Worm (Caenorhabditis elegans) whole organism, young adult: ENCODE data around the gene Y60A3A.8.

Source experiments
- F33H1.4 ChIP-seq: fragments of 200-800 bp; sonication (Bioruptor generic); IDR thresholded peaks from 2 replicates; pipeline ENCODE4 v1.3.6; 2022; ENCODE audit warnings: missing genetic modification reagents, missing genetic modification characterization, missing compliant biosample characterization
- F52B5.7 ChIP-seq: sonication (generic microtip); optimal IDR thresholded peaks from 2 replicates; lab custom pipeline; 2016; ENCODE audit warnings: mild to moderate bottlenecking, missing genetic modification characterization, missing compliant biosample characterization
- ceh-91 ChIP-seq: fragments of 200-800 bp; sonication (Bioruptor generic); IDR thresholded peaks from 2 replicates; pipeline ENCODE4 v1.3.6; 2022; ENCODE audit warnings: missing genetic modification reagents, missing genetic modification characterization, missing compliant biosample characterization
- lsl-1 ChIP-seq: fragments of 200-800 bp; sonication (Bioruptor generic); optimal IDR thresholded peaks from 2 replicates; lab custom pipeline; 2018; ENCODE audit warnings: mild to moderate bottlenecking, missing genetic modification characterization, moderate library complexity, missing compliant biosample characterization
- snpc-3.4 ChIP-seq: sonication (generic microtip); optimal IDR thresholded peaks from 2 replicates; lab custom pipeline; 2017; ENCODE audit warnings: missing genetic modification characterization, mild to moderate bottlenecking, missing compliant biosample characterization, antibody characterized with exemption, moderate library complexity, missing genotype, missing genetic modification reagents
- snpc-4 ChIP-seq, 5 experiments: fragments of 150-350 bp in 1 of 5; sonication (generic microtip) in 4 of 5; optimal IDR thresholded peaks; 2 replicates each; lab custom pipeline; 2014 to 2018; ENCODE audit warnings: missing genetic modification characterization in 5 of 5, missing biosample characterization in 3 of 5, antibody characterized with exemption in 2 of 5, mild to moderate bottlenecking in 2 of 5, missing compliant biosample characterization in 2 of 5, missing genotype in 2 of 5, moderate library complexity in 2 of 5, missing genetic modification reagents in 1 of 5

DNA sequence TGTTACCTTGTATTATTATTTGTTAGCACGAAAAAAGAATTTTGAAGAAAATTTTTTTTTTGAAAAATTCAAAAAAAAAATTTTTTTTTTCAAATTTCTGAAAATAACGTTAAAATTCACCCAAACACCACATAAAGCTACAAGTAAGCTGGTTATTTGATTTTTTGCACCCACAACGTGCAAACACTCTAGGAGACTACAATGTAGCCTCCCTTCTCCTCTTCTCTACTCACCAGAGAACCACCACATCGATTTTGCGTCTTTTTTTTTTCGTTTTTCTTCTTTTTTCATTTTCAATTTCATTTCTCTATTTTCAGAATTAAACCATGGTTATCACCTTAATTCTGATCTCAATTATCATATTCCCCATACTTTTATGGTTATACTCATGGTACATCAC is 5.4 kb downstream of the Y60A3A.8 start, which contains the start of gene abhd-3.1:
- TF ChIP-seq F52B5.7: no peak
- TF ChIP-seq snpc-3.4: no peak
- no peak for TF ChIP-seq F33H1.4 (GFP tag; lab: Robert Waterston, UW)
- TF ChIP-seq lsl-1 (GFP tag; lab: Kevin White, UChicago): no peak
- no peak for TF ChIP-seq snpc-4 (GFP tag; optimal IDR thresholded peaks at IDR 0.05; lab: Kevin White, UChicago)
- no peak for TF ChIP-seq snpc-4 (tag; optimal IDR thresholded peaks at IDR 0.05; lab: Kevin White, UChicago)
- no peak for TF ChIP-seq ceh-91 (GFP tag; lab: Robert Waterston, UW)
